Fruit fly (Drosophila melanogaster): ENCODE measurements around the gene Rint1.

Rint1 gene

DNA sequence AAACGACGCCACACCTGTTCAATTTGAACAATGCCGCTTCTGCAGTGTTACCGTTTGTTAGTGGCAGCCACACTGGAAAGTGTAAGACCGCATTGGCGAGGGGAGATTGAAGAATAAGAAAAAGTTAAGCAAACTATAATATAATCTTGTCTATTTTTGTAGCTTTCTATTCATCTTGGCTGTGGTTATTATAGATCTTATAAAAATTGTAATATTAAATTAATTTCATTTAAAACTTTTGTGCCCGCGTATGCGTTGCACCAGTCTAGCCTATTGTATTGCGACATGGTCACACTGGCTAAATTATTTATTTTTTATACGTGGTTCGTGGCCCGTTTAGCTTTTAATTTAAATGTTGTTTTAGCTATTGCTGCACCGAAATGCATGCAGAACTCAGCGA, at the start of gene Rint1, which contains the start of gene RhoGEF4 (continued):
- TF ChIP-seq CG12942 (GFP tag; optimal IDR thresholded peaks at IDR 0.05) (peak; percentile 64), CG12299 (tag; optimal IDR thresholded peaks at IDR 0.05) (no peak), chn (GFP tag; optimal IDR thresholded peaks at IDR 0.05) (peak; percentile 48), nom (GFP tag; optimal IDR thresholded peaks at IDR 0.05) (no peak), Sox102F (GFP tag; optimal IDR thresholded peaks at IDR 0.05) (peak; percentile 72), Pdp1 (GFP tag; optimal IDR thresholded peaks at IDR 0.05) (peak in 1 of 2 experiments; percentile 56), Camta (GFP tag; optimal IDR thresholded peaks at IDR 0.05) (peak; percentile 19), CG8765 (GFP tag; IDR thresholded peaks at IDR 0.05) (no peak), D19B (GFP tag; optimal IDR thresholded peaks at IDR 0.05) (no peak), gfzf (GFP tag; optimal IDR thresholded peaks at IDR 0.05) (peak; percentile 81), dysf (GFP tag; IDR thresholded peaks at IDR 0.05) (peak; percentile 79), NC2α (GFP tag; optimal IDR thresholded peaks at IDR 0.05) (peak; percentile 2), crp (GFP tag; optimal IDR thresholded peaks at IDR 0.05) (peak in 1 of 2 experiments; percentile 52), Atf-2 (GFP tag; optimal IDR thresholded peaks at IDR 0.05) (no peak), Sox100B (GFP tag; optimal IDR thresholded peaks at IDR 0.05) (no peak), Deaf1 (tag; optimal IDR thresholded peaks at IDR 0.05) (no peak), gro (GFP tag; optimal IDR thresholded peaks at IDR 0.05) (no peak), inv (GFP tag; IDR thresholded peaks at IDR 0.05; ENCODE audit: partially characterized antibody) (no peak), sens (GFP tag) (peak; percentile 87), lola (GFP tag; optimal IDR thresholded peaks at IDR 0.05) (peak in 1 of 3 experiments; percentile 70), Mes4 (GFP tag; optimal IDR thresholded peaks at IDR 0.05) (peak; percentile 8), CG3281 (GFP tag; optimal IDR thresholded peaks at IDR 0.05) (peak; percentile 6), CkIIα-i1 (GFP tag; IDR thresholded peaks at IDR 0.05) (no peak), CG1024 (GFP tag; IDR thresholded peaks at IDR 0.05) (peak; percentile 55), CG2116 (GFP tag; optimal IDR thresholded peaks at IDR 0.05) (peak; percentile 69), amos (GFP tag; IDR thresholded peaks at IDR 0.05; ENCODE audit: partially characterized antibody) (peak; percentile 26; the same call in 1 of the 2 replicates), E2f2 (GFP tag; IDR thresholded peaks at IDR 0.05) (peak; percentile 97), slou (GFP tag; optimal IDR thresholded peaks at IDR 0.05) (peak; percentile 31), CG6175 (GFP tag; IDR thresholded peaks at IDR 0.05) (no peak), CG2889 (GFP tag; IDR thresholded peaks at IDR 0.05) (0 out of 3 replicates have a peak, but pooled peaks have one; percentile 12), repo (GFP tag; optimal IDR thresholded peaks at IDR 0.05) (peak; percentile 15), CG7786 (GFP tag; optimal IDR thresholded peaks at IDR 0.05) (peak; percentile 38), scrt (GFP tag; optimal IDR thresholded peaks at IDR 0.05) (peak; percentile 61), CG17385 (GFP tag; optimal IDR thresholded peaks at IDR 0.05) (no peak), Ssrp (tag; optimal IDR thresholded peaks at IDR 0.05) (peak; percentile 76), cwo (GFP tag; optimal IDR thresholded peaks at IDR 0.05) (no peak), Med (GFP tag) (peak; percentile 90), fd3F (GFP tag; optimal IDR thresholded peaks at IDR 0.05) (peak; percentile 43), org-1 (GFP tag; optimal IDR thresholded peaks at IDR 0.05) (no peak), YL-1 (GFP tag; optimal IDR thresholded peaks at IDR 0.05) (peak; percentile 69), Asciz (GFP tag; optimal IDR thresholded peaks at IDR 0.05) (no peak), CG6654 (GFP tag; optimal IDR thresholded peaks at IDR 0.05) (no peak), ranshi (GFP tag; IDR thresholded peaks at IDR 0.05) (peak; percentile 79; the same call in 1 of the 2 replicates), CG11085 (GFP tag; IDR thresholded peaks at IDR 0.05) (peak; percentile 38; the same call in 1 of the 2 replicates), klu (GFP tag; IDR thresholded peaks at IDR 0.05) (peak; percentile 48; the same call in 1 of the 2 replicates), run (tag; optimal IDR thresholded peaks at IDR 0.05) (no peak), CG33213 (GFP tag; optimal IDR thresholded peaks at IDR 0.05) (no peak), h (optimal IDR thresholded peaks at IDR 0.05) (no peak), sens-2 (GFP tag; IDR thresholded peaks at IDR 0.05) (no peak), Taf1 (GFP tag; IDR thresholded peaks at IDR 0.05) (peak; percentile 61; the same call in 1 of the 2 replicates), Eip74EF (GFP tag; optimal IDR thresholded peaks at IDR 0.05) (no peak)

Measured in whole organism, embryonic.